Fruit fly (Drosophila melanogaster) whole organism, wandering third instar larva: Measurements from ENCODE around the gene omd.

Source experiments
- Abd-B ChIP-seq: fragments of >200 bp; optimal IDR thresholded peaks from 2 replicates; lab custom pipeline; 2017; ENCODE audit warnings: missing biosample characterization, missing genetic modification characterization
- CG32264 ChIP-seq: fragments of 200-800 bp; sonication (Bioruptor generic); optimal IDR thresholded peaks from 2 replicates; lab custom pipeline; 2016; ENCODE audit warnings: missing biosample characterization, missing genetic modification characterization
- CG9705 ChIP-seq: fragments of 200-800 bp; sonication (Bioruptor generic); optimal IDR thresholded peaks from 2 replicates; lab custom pipeline; 2018; ENCODE audit warnings: missing biosample characterization, mild to moderate bottlenecking, missing genetic modification characterization
- CrebA ChIP-seq: fragments of 200-800 bp; sonication (Bioruptor generic); optimal IDR thresholded peaks from 2 replicates; lab custom pipeline; 2016; ENCODE audit warnings: missing biosample characterization, mild to moderate bottlenecking, missing genetic modification characterization, borderline replicate concordance
- Dfd ChIP-seq: fragments of >200 bp; optimal IDR thresholded peaks from 2 replicates; lab custom pipeline; 2017; ENCODE audit warnings: missing biosample characterization, missing genetic modification characterization
- Dif ChIP-seq: fragments of 200-275, 200-300 bp; sonication (Bioruptor generic); optimal IDR thresholded peaks from 2 replicates; lab custom pipeline; 2018; ENCODE audit warnings: missing biosample characterization, missing genetic modification characterization; ENCODE audit not compliant: partially characterized antibody
- GATAd ChIP-seq: sonication (Bioruptor generic); optimal IDR thresholded peaks from 2 replicates; lab custom pipeline; 2016; ENCODE audit warnings: missing biosample characterization, missing genetic modification characterization
- HLH106 ChIP-seq: fragments of 200-800 bp; optimal IDR thresholded peaks from 3 replicates; lab custom pipeline; 2019; ENCODE audit warnings: missing biosample characterization, mild to moderate bottlenecking, missing genetic modification characterization, moderate library complexity
- Hnf4 ChIP-seq: fragments of 200-800 bp; sonication (Bioruptor generic); optimal IDR thresholded peaks from 2 replicates; lab custom pipeline; 2016; ENCODE audit warnings: missing biosample characterization, mild to moderate bottlenecking, missing genetic modification characterization
- Hr78 ChIP-seq: fragments of >200 bp; optimal IDR thresholded peaks from 2 replicates; lab custom pipeline; 2017; ENCODE audit warnings: missing biosample characterization, missing genetic modification characterization
- Hr83 ChIP-seq: fragments of 200-300 bp; sonication (Bioruptor generic); optimal IDR thresholded peaks from 2 replicates; lab custom pipeline; 2016; ENCODE audit warnings: missing biosample characterization, mild to moderate bottlenecking, missing genetic modification characterization, moderate library complexity; ENCODE audit not compliant: poor library complexity, severe bottlenecking
- Jra ChIP-seq: sonication (Bioruptor generic); optimal IDR thresholded peaks from 2 replicates; lab custom pipeline; 2016; ENCODE audit warnings: missing biosample characterization, missing genetic modification characterization
- Mio ChIP-seq: sonication (Bioruptor generic); optimal IDR thresholded peaks from 2 replicates; lab custom pipeline; 2016; ENCODE audit warnings: missing biosample characterization, missing genetic modification characterization
- Myc ChIP-seq: fragments of >200 bp; optimal IDR thresholded peaks from 2 replicates; lab custom pipeline; 2017
- N ChIP-seq: fragments of >200 bp; optimal IDR thresholded peaks from 2 replicates; lab custom pipeline; 2018; ENCODE audit warnings: missing biosample characterization, missing external identifiers, missing genetic modification characterization
- OdsH ChIP-seq: fragments of 200-800 bp; sonication (Bioruptor generic); optimal IDR thresholded peaks from 2 replicates; lab custom pipeline; 2016; ENCODE audit warnings: missing biosample characterization, mild to moderate bottlenecking, missing genetic modification characterization
- Rel ChIP-seq, 2 experiments: fragments of 200-800 bp; sonication (Bioruptor generic) in 1 of 2; optimal IDR thresholded peaks; 2 replicates in 1 of 2; 3 replicates in 1 of 2; lab custom pipeline; 2016 to 2019; ENCODE audit warnings: mild to moderate bottlenecking in 2 of 2, missing biosample characterization in 2 of 2, missing genetic modification characterization in 2 of 2, moderate library complexity in 1 of 2
- Sp1 ChIP-seq: fragments of 200-800 bp; sonication (Bioruptor generic); optimal IDR thresholded peaks from 3 replicates; lab custom pipeline; 2019; ENCODE audit warnings: missing biosample characterization, mild to moderate bottlenecking, missing genetic modification characterization, moderate library complexity
- Vsx2 ChIP-seq: fragments of 200-300, 225-300 bp; sonication (Bioruptor generic); optimal IDR thresholded peaks from 2 replicates; lab custom pipeline; 2018; ENCODE audit warnings: missing biosample characterization, missing genetic modification characterization; ENCODE audit not compliant: partially characterized antibody
- br ChIP-seq: fragments of 200-800 bp; sonication (Bioruptor generic); optimal IDR thresholded peaks from 2 replicates; lab custom pipeline; 2016; ENCODE audit warnings: missing biosample characterization, missing genetic modification characterization
- brk ChIP-seq: fragments of 200-800 bp; sonication (Bioruptor generic); optimal IDR thresholded peaks from 2 replicates; lab custom pipeline; 2016; ENCODE audit warnings: missing biosample characterization, mild to moderate bottlenecking, missing genetic modification characterization
- dl ChIP-seq, 2 experiments: fragments of 175-275, 200-275 bp in 1 of 2; fragments of 200-275 bp in 1 of 2; sonication (Bioruptor generic); optimal IDR thresholded peaks; lab custom pipeline; 2018; ENCODE audit warnings: mild to moderate bottlenecking in 2 of 2, missing biosample characterization in 2 of 2, missing genetic modification characterization in 2 of 2, moderate library complexity in 2 of 2; ENCODE audit not compliant: partially characterized antibody in 2 of 2, insufficient read depth in 1 of 2
- dmrt93B ChIP-seq: fragments of 200-800 bp; sonication (Bioruptor generic); optimal IDR thresholded peaks from 2 replicates; lab custom pipeline; 2018; ENCODE audit warnings: missing biosample characterization, mild to moderate bottlenecking, missing genetic modification characterization
- ey ChIP-seq: fragments of 200-800 bp; sonication (Bioruptor generic); optimal IDR thresholded peaks from 2 replicates; lab custom pipeline; 2016; ENCODE audit warnings: missing biosample characterization, missing genetic modification characterization
- foxo ChIP-seq, 2 experiments: fragments of 200-800 bp; sonication (Bioruptor generic); optimal IDR thresholded peaks; 2 replicates in 1 of 2; 3 replicates in 1 of 2; lab custom pipeline; 2016 to 2017; ENCODE audit warnings: missing biosample characterization in 2 of 2, missing genetic modification characterization in 2 of 2
- fru ChIP-seq: fragments of 200-800 bp; sonication (Bioruptor generic); optimal IDR thresholded peaks from 3 replicates; lab custom pipeline; 2016; ENCODE audit warnings: missing biosample characterization, mild to moderate bottlenecking, missing genetic modification characterization
- h ChIP-seq: fragments of 200-800 bp; sonication (Bioruptor generic); optimal IDR thresholded peaks from 3 replicates; lab custom pipeline; 2016; ENCODE audit warnings: missing biosample characterization, mild to moderate bottlenecking, missing genetic modification characterization
- jim ChIP-seq: fragments of 175-275, 200-325 bp; sonication (Bioruptor generic); optimal IDR thresholded peaks from 2 replicates; lab custom pipeline; 2016; ENCODE audit warnings: missing biosample characterization, mild to moderate bottlenecking, missing genetic modification characterization
- lola ChIP-seq: fragments of >200 bp; optimal IDR thresholded peaks from 2 replicates; lab custom pipeline; 2017; ENCODE audit warnings: missing biosample characterization, missing genetic modification characterization
- pan ChIP-seq: fragments of >200 bp; optimal IDR thresholded peaks from 2 replicates; lab custom pipeline; 2017
- psq ChIP-seq: fragments of 200-800 bp; sonication (Bioruptor generic); optimal IDR thresholded peaks from 3 replicates; lab custom pipeline; 2017; ENCODE audit warnings: missing biosample characterization, mild to moderate bottlenecking, missing genetic modification characterization, moderate library complexity
- rgr ChIP-seq: fragments of 200-800 bp; sonication (Bioruptor generic); optimal IDR thresholded peaks from 3 replicates; lab custom pipeline; 2016; ENCODE audit warnings: missing biosample characterization, mild to moderate bottlenecking, missing genetic modification characterization
- sage ChIP-seq: fragments of 200-800 bp; sonication (Bioruptor generic); optimal IDR thresholded peaks from 2 replicates; lab custom pipeline; 2016; ENCODE audit warnings: missing biosample characterization, mild to moderate bottlenecking, missing genetic modification characterization
- sv ChIP-seq: fragments of 200-800 bp; sonication (Bioruptor generic); optimal IDR thresholded peaks from 3 replicates; lab custom pipeline; 2016; ENCODE audit warnings: missing biosample characterization, missing genetic modification characterization
- tai ChIP-seq: sonication (Bioruptor generic); optimal IDR thresholded peaks from 2 replicates; lab custom pipeline; 2016; ENCODE audit warnings: missing biosample characterization, missing genetic modification characterization
- usp ChIP-seq: fragments of >200 bp; optimal IDR thresholded peaks from 2 replicates; lab custom pipeline; 2017; ENCODE audit warnings: missing biosample characterization, missing genetic modification characterization
- woc ChIP-seq: sonication (Bioruptor generic); optimal IDR thresholded peaks from 2 replicates; lab custom pipeline; 2016; ENCODE audit warnings: missing biosample characterization, mild to moderate bottlenecking, missing genetic modification characterization

omd gene

DNA sequence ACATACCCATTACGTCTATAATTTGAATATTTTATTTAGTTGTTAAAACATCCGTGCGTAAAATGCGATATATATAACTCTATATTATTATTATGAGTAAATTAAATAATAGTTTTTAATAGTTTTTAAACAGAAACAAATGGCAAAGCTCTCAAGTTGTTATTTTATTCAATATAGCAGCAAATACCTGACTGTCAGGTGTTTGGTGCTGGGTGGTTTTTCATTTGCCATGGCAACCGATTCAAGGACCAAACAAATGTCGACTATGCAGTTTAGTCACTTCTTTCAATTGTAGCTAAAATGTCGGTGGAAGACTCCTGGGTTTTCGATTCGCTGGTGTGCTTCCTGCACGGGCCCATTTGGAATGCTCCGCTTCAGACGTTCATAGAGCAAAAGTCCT, 6.7 kb upstream of the omd start, which contains the start of gene CG14367:
Gene CG14367, plus strand, starts transcription at position 301 of the 400 bp plus-strand sequence.
- TF ChIP-seq Sp1 (no peak), woc (no peak), pan (lab: Kevin White, UChicago) (no peak)
- TF ChIP-seq, all 38 proteins: peak for 0

DNA sequence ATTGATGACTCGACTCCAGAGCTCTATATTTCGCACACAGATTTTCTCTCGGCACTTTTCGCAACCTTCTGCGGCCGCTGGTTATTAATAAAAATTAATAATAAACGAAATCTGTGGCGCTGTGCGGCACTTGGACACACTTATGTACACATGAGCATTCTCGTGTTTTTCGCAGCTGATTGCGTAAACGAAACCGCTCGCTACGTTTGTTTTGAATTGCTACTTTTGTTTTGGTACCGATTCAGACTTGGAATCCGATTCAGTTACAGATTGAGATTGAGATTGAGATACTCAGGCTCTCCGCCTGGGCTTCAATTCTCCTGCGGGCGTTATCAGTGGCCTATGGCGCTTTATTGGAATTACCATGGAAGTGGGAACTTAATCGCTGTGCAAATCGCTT, 1.0 kb downstream of the omd start:
- TF ChIP-seq Hnf4 (GFP tag; lab: Kevin White, UChicago), result no peak
- no peak for TF ChIP-seq CG32264 (GFP tag; lab: Kevin White, UChicago)
- no peak for TF ChIP-seq usp (GFP tag; lab: Kevin White, UChicago)
- TF ChIP-seq Dfd (GFP tag; lab: Kevin White, UChicago), result no peak
- TF ChIP-seq foxo (GFP tag; optimal IDR thresholded peaks at IDR 0.05; lab: Kevin White, UChicago), result no peak
- TF ChIP-seq ey (GFP tag; lab: Kevin White, UChicago), result no peak
- TF ChIP-seq Mio (GFP tag; lab: Kevin White, UChicago), result no peak
- TF ChIP-seq dl (GFP tag; optimal IDR thresholded peaks at IDR 0.05; lab: Kevin White, UChicago; ENCODE audit: insufficient read depth in 1 of 2, partially characterized antibody in 2 of 2), result no peak
- no peak for TF ChIP-seq rgr
- no peak for TF ChIP-seq Jra (GFP tag; lab: Kevin White, UChicago)
- no peak for TF ChIP-seq CG9705 (GFP tag; lab: Kevin White, UChicago)
- TF ChIP-seq brk (GFP tag; lab: Kevin White, UChicago), result no peak
- no peak for TF ChIP-seq psq (GFP tag; lab: Kevin White, UChicago)
- no peak for TF ChIP-seq OdsH
- TF ChIP-seq h, result no peak
- no peak for TF ChIP-seq CrebA (GFP tag; lab: Kevin White, UChicago)
- TF ChIP-seq sage, result no peak
- no peak for TF ChIP-seq sv (GFP tag; lab: Kevin White, UChicago)
- no peak for TF ChIP-seq Rel (GFP tag; optimal IDR thresholded peaks at IDR 0.05; lab: Kevin White, UChicago)
- TF ChIP-seq Rel (tag; optimal IDR thresholded peaks at IDR 0.05; lab: Kevin White, UChicago), result no peak
- no peak for TF ChIP-seq lola (GFP tag; lab: Kevin White, UChicago)

dm6 chr3R:13684569-13685402, 2.2 kb downstream of the omd start:
- no peak for TF ChIP-seq dmrt93B (GFP tag; lab: Kevin White, UChicago)
- TF ChIP-seq Hr78 (GFP tag; lab: Kevin White, UChicago), result no peak
- peak; percentile 19 for TF ChIP-seq Abd-B
- no peak for TF ChIP-seq tai (GFP tag; lab: Kevin White, UChicago)
- no peak for TF ChIP-seq ey (GFP tag; lab: Kevin White, UChicago)
- peak; percentile 5 for TF ChIP-seq rgr
- TF ChIP-seq N, result peak; percentile 58
- peak; percentile 25 for TF ChIP-seq OdsH
- peak in 1 of 2 experiments; percentile 27 for TF ChIP-seq dl (GFP tag; optimal IDR thresholded peaks at IDR 0.05; lab: Kevin White, UChicago; ENCODE audit: insufficient read depth in 1 of 2, partially characterized antibody in 2 of 2)
- no peak for TF ChIP-seq CG32264 (GFP tag; lab: Kevin White, UChicago)
- TF ChIP-seq Mio (GFP tag; lab: Kevin White, UChicago), result no peak
- TF ChIP-seq Hr83 (GFP tag; lab: Kevin White, UChicago), result no peak
- TF ChIP-seq HLH106, result no peak
- TF ChIP-seq jim (GFP tag; lab: Kevin White, UChicago), result no peak
- TF ChIP-seq Hnf4 (GFP tag; lab: Kevin White, UChicago), result peak; percentile 32
- TF ChIP-seq sv (GFP tag; lab: Kevin White, UChicago), result no peak
- TF ChIP-seq Dfd (GFP tag; lab: Kevin White, UChicago), result no peak
- no peak for TF ChIP-seq usp (GFP tag; lab: Kevin White, UChicago)
- TF ChIP-seq Vsx2 (GFP tag; lab: Kevin White, UChicago), result no peak
- peak; percentile 62 for TF ChIP-seq h
- TF ChIP-seq GATAd (GFP tag; lab: Kevin White, UChicago), result no peak
- TF ChIP-seq woc, result no peak
- TF ChIP-seq psq (GFP tag; lab: Kevin White, UChicago), result peak; percentile 99
- peak in 1 of 2 experiments; percentile 14 for TF ChIP-seq foxo (GFP tag; optimal IDR thresholded peaks at IDR 0.05; lab: Kevin White, UChicago)
- no peak for TF ChIP-seq Myc (lab: Kevin White, UChicago)
- TF ChIP-seq Dif, result peak; percentile 9
- TF ChIP-seq lola (GFP tag; lab: Kevin White, UChicago), result no peak
- TF ChIP-seq sage, result no peak
- no peak for TF ChIP-seq br (GFP tag; lab: Kevin White, UChicago)
- no peak for TF ChIP-seq fru (GFP tag; lab: Kevin White, UChicago)
- TF ChIP-seq CG9705 (GFP tag; lab: Kevin White, UChicago), result no peak
